Fruit fly (Drosophila melanogaster) whole organism, adult: ENCODE data around the gene NHP2.

Source experiments
- CG11617 ChIP-seq: fragments of 200-800 bp; sonication (Bioruptor generic); optimal IDR thresholded peaks from 2 replicates; lab custom pipeline; 2017; ENCODE audit warnings: mild to moderate bottlenecking, missing biosample characterization, missing genetic modification reagents, missing genetic modification characterization
- CG7045 ChIP-seq: fragments of 200-800 bp; sonication (Bioruptor generic); optimal IDR thresholded peaks from 2 replicates; lab custom pipeline; 2017; ENCODE audit warnings: missing biosample characterization, mild to moderate bottlenecking, missing genetic modification characterization
- ovo ChIP-seq: fragments of 200-800 bp; sonication (Bioruptor generic); optimal IDR thresholded peaks from 2 replicates; lab custom pipeline; 2016; ENCODE audit warnings: missing biosample characterization, missing genetic modification characterization

dm6 chr3L:14779289-14779688 is 22.7 kb downstream of the NHP2 start:
- TF ChIP-seq ovo (GFP tag; lab: Kevin White, UChicago) (no peak), CG11617 (GFP tag; lab: Kevin White, UChicago) (no peak), CG7045 (GFP tag; lab: Kevin White, UChicago) (no peak)
